Fruit fly (Drosophila melanogaster) whole organism: Measurements from ENCODE around the gene CG14285.

ENCODE experiments used
- CG8478 ChIP-seq: fragments of >200 bp; optimal IDR thresholded peaks from 2 replicates; lab custom pipeline; 2018; ENCODE audit warnings: inconsistent platforms
- EcR ChIP-seq, 2 experiments: fragments of >200 bp; optimal IDR thresholded peaks; 2 replicates each; lab custom pipeline; 2017; ENCODE audit warnings: missing biosample characterization in 2 of 2, missing genetic modification characterization in 2 of 2, missing genetic modification reagents in 2 of 2
- pan ChIP-seq: fragments of >200 bp; optimal IDR thresholded peaks from 2 replicates; lab custom pipeline; 2017
- psq ChIP-seq: fragments of >200 bp; optimal IDR thresholded peaks from 2 replicates; lab custom pipeline; 2017
- usp ChIP-seq: fragments of >200 bp; optimal IDR thresholded peaks from 2 replicates; lab custom pipeline; 2017; ENCODE audit warnings: missing biosample characterization, missing genetic modification characterization, mixed read lengths

- TF ChIP-seq pan (no peak), usp (GFP tag; lab: Kevin White, UChicago) (no peak), CG8478 (no peak), psq (lab: Kevin White, UChicago) (no peak), EcR (GFP tag; optimal IDR thresholded peaks at IDR 0.05; lab: Kevin White, UChicago) (no peak)
Observed at dm6 chr3R:18978709-18979108, 46.2 kb upstream of the CG14285 start, which contains the start of gene euc.
